Worm (Caenorhabditis elegans): Measurements from ENCODE around the gene tps-1.

The tps-1 gene

DNA sequence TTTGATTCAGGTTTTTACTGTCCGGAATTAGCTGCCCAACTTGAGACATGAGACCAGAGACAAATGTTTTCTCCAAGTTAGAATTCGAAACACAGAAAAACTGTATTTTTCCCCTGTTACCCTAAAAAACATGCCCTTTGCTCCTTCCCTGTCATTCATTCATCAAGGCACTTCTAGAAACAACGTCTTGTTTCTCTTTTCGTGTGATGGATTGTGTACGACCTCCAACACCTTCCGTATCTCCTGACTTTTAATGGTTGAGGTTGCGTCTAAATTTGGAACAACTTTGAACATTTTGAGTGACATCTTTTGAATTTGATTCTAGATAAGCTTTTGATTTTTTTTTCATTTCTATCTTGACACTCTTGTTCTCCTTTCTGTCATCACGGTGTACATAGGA lies 51.7 kb downstream of the tps-1 start:
- no peak for TF ChIP-seq Y95B8A.8 (GFP tag; IDR thresholded peaks at IDR 0.05)
- no peak for TF ChIP-seq ztf-22 (GFP tag; optimal IDR thresholded peaks at IDR 0.05)
- no peak for TF ChIP-seq lin-35 (GFP tag; optimal IDR thresholded peaks at IDR 0.05)
- no peak for TF ChIP-seq unc-62 (GFP tag; optimal IDR thresholded peaks at IDR 0.05)
- no peak for TF ChIP-seq C06A6.2 (GFP tag; conservative IDR thresholded peaks at IDR 0.05)
- TF ChIP-seq zim-3 (tag; optimal IDR thresholded peaks at IDR 0.05) = no peak
- TF ChIP-seq nfya-2 (GFP tag; IDR thresholded peaks at IDR 0.05) = no peak
- TF ChIP-seq ama-1 (optimal IDR thresholded peaks at IDR 0.05) = no peak
- no peak for TF ChIP-seq ama-1 (GFP tag; optimal IDR thresholded peaks at IDR 0.05)
- no peak for TF ChIP-seq attf-6 (GFP tag; IDR thresholded peaks at IDR 0.05)
- no peak for TF ChIP-seq nfya-1 (tag; optimal IDR thresholded peaks at IDR 0.05; ENCODE audit: borderline replicate concordance, insufficient read depth)
- TF ChIP-seq hmg-20 (GFP tag; IDR thresholded peaks at IDR 0.05) = no peak
- TF ChIP-seq hlh-12 (tag; optimal IDR thresholded peaks at IDR 0.05) = no peak
- TF ChIP-seq lin-40 (tag; optimal IDR thresholded peaks at IDR 0.05) = no peak
- TF ChIP-seq madf-6 (GFP tag; IDR thresholded peaks at IDR 0.05) = no peak
- no peak for TF ChIP-seq ceh-40 (GFP tag; IDR thresholded peaks at IDR 0.05)
- TF ChIP-seq egl-44 (GFP tag; IDR thresholded peaks at IDR 0.05) = no peak
- TF ChIP-seq B0035.1 (tag; optimal IDR thresholded peaks at IDR 0.05) = no peak

DNA sequence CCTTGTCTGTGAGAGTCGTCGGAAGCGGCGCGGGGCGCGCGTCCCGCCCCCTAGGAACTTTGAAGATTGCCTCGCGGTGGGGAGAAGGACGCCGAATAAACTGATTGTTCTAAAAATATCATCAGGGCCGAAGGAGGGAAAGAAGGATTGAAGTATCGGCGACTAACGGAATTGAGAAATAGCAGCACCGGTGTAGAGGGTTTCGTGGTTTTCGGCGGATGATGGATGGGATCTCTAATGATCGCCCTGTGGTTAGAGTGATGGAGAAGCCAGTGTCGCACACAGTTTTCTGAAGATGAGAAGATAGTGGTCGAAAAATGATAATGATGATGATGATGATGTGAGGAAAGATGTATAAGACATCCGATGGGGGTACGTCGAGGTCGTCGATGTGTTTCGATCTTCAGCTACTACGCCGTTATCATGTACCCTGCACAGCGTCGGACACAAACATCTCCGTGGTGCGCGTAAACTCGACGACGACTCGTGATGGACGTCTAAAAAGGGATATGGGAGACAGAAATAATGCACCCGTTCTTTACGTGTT lies 52.7 kb downstream of the tps-1 start, which contains the start of gene osm-11:
Gene osm-11, minus strand, starts transcription at position 51 of the 547 bp plus-strand sequence.
- no peak for TF ChIP-seq ztf-6 (GFP tag; IDR thresholded peaks at IDR 0.05)
- TF ChIP-seq lin-54 (GFP tag; optimal IDR thresholded peaks at IDR 0.05) = no peak
- TF ChIP-seq D2030.7 (GFP tag; IDR thresholded peaks at IDR 0.05) = no peak
- TF ChIP-seq zim-3 (tag; optimal IDR thresholded peaks at IDR 0.05) = no peak
- TF ChIP-seq F10E7.11 (tag; optimal IDR thresholded peaks at IDR 0.05) = no peak
- TF ChIP-seq Y56A3A.18 (GFP tag; IDR thresholded peaks at IDR 0.05) = no peak
- TF ChIP-seq ets-4 (GFP tag; optimal IDR thresholded peaks at IDR 0.05) = no peak
- no peak for TF ChIP-seq pha-4 (tag; optimal IDR thresholded peaks at IDR 0.05)
- no peak for TF ChIP-seq chd-7 (tag; optimal IDR thresholded peaks at IDR 0.05)
- no peak for TF ChIP-seq egl-18 (GFP tag; IDR thresholded peaks at IDR 0.05)
- TF ChIP-seq T07F8.4 (tag; optimal IDR thresholded peaks at IDR 0.05) = no peak
- TF ChIP-seq tbp1 (GFP tag; optimal IDR thresholded peaks at IDR 0.05) = no peak
- TF ChIP-seq nhr-179 (tag; optimal IDR thresholded peaks at IDR 0.05) = no peak
- TF ChIP-seq F49E8.2 (tag; optimal IDR thresholded peaks at IDR 0.05; ENCODE audit: insufficient read depth) = no peak
- no peak for TF ChIP-seq Y53G8AR.9 (GFP tag; conservative IDR thresholded peaks at IDR 0.05)
- no peak for TF ChIP-seq mes-4 (tag; optimal IDR thresholded peaks at IDR 0.05)
- no peak for TF ChIP-seq ztf-3 (GFP tag; optimal IDR thresholded peaks at IDR 0.05)
- TF ChIP-seq rcor-1 (GFP tag; IDR thresholded peaks at IDR 0.05) = no peak
- TF ChIP-seq K12H6.12 (tag; optimal IDR thresholded peaks at IDR 0.05) = no peak
- TF ChIP-seq hlh-12 (tag; optimal IDR thresholded peaks at IDR 0.05) = no peak

DNA sequence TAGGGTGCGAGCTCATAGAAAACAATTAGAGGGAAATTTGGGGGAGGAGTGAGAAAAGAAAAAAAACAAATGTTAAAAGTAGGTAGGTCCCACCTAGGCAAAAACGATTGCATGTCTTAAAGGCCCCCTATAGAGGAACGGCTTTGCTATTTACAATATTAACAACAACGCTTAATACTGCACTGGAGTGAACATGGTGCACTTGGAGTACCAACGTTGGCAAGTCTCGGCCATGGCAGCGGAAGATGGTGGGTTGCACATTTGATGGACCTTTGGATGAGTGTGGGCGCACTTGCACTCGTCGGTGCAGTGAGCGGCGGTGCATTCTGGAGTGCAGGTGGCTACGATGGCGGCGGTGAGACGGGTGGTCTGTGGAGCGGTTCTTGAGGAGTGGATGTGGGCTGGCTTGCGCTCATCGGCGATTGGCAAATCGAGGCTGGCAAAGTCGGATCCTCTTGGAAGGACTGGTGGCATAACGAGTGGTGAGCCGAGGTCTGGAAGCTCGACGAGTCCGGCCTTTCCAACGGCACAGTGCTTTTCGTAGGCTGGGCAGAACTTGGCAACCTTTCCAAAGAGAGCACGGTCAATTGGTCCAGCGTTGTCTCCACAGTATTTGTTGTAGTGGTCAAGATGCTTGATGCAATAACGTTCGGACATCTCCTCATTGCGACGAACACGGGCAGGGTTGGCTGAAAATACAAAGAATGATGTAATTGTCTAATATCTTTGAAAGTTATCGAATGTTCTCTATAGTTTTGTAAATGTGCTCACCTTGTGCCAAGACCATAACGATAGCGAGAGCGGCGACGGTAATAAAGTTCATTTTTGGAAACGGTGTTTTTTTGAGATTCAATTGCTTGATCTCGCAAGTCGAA lies 53.5 kb downstream of the tps-1 start:
- no peak for TF ChIP-seq die-1 (tag; optimal IDR thresholded peaks at IDR 0.05)
- no peak for TF ChIP-seq lin-40 (tag; optimal IDR thresholded peaks at IDR 0.05)
- TF ChIP-seq B0019.2 (GFP tag; conservative IDR thresholded peaks at IDR 0.05) = no peak
- no peak for TF ChIP-seq rcor-1 (GFP tag; IDR thresholded peaks at IDR 0.05)
- TF ChIP-seq ceh-100 (GFP tag; IDR thresholded peaks at IDR 0.05) = no peak
- TF ChIP-seq Y95B8A.8 (GFP tag; IDR thresholded peaks at IDR 0.05) = no peak
- TF ChIP-seq bed-2 (GFP tag; IDR thresholded peaks at IDR 0.05) = no peak
- no peak for TF ChIP-seq cebp-2 (GFP tag; IDR thresholded peaks at IDR 0.05)
- no peak for TF ChIP-seq rpc-1 (optimal IDR thresholded peaks at IDR 0.05)
- no peak for TF ChIP-seq rpc-1 (tag; optimal IDR thresholded peaks at IDR 0.05)
- TF ChIP-seq hsf-1 (GFP tag; IDR thresholded peaks at IDR 0.05) = no peak
- TF ChIP-seq unc-130 (GFP tag; optimal IDR thresholded peaks at IDR 0.05) = no peak
- no peak for TF ChIP-seq fkh-3 (tag; optimal IDR thresholded peaks at IDR 0.05)
- no peak for TF ChIP-seq akir-1 (GFP tag; optimal IDR thresholded peaks at IDR 0.05)

Data from whole organism, young adult.